Fruit fly (Drosophila melanogaster) whole organism, embryonic: ENCODE data around the gene Tim9b.
A peak's percentile ranks its signal among the peaks of the same experiment; 100 is the strongest.

Experiments used
- Atf3 ChIP-seq: fragments of 200-800 bp; sonication (Bioruptor generic); optimal IDR thresholded peaks from 3 replicates; lab custom pipeline; 2016; ENCODE audit warnings: missing biosample characterization, missing genetic modification characterization
- BtbVII ChIP-seq: fragments of 200-800 bp; sonication (Bioruptor generic); optimal IDR thresholded peaks from 3 replicates; lab custom pipeline; 2017; ENCODE audit warnings: missing biosample characterization, mild to moderate bottlenecking, missing genetic modification characterization
- CG11504 ChIP-seq: fragments of 200-800 bp; sonication (Bioruptor generic); optimal IDR thresholded peaks from 3 replicates; lab custom pipeline; 2019; ENCODE audit warnings: missing biosample characterization, mild to moderate bottlenecking, missing genetic modification characterization, moderate library complexity
- CG11695 ChIP-seq: fragments of 200-800 bp; sonication (Bioruptor generic); IDR thresholded peaks from 3 replicates; pipeline ENCODE4 v1.3.6; 2022; ENCODE audit warnings: missing biosample characterization, missing genetic modification characterization
- CG11696 ChIP-seq: fragments of 200-800 bp; sonication (Bioruptor generic); IDR thresholded peaks from 2 replicates; pipeline ENCODE4 v1.3.6; 2022; ENCODE audit warnings: missing biosample characterization, missing genetic modification characterization
- CG12071 ChIP-seq: fragments of 200-800 bp; sonication (Bioruptor generic); optimal IDR thresholded peaks from 3 replicates; lab custom pipeline; 2018; ENCODE audit warnings: missing biosample characterization, mild to moderate bottlenecking, missing genetic modification characterization
- CG12236 ChIP-seq: fragments of 200-800 bp; sonication (Bioruptor generic); optimal IDR thresholded peaks from 2 replicates; lab custom pipeline; 2016; ENCODE audit warnings: missing biosample characterization, missing genetic modification characterization
- CG13123 ChIP-seq: fragments of 200-800 bp; sonication (Bioruptor generic); optimal IDR thresholded peaks from 2 replicates; lab custom pipeline; 2016; ENCODE audit warnings: missing biosample characterization, missing genetic modification characterization
- CG13624 ChIP-seq: fragments of 200-800 bp; sonication (Bioruptor generic); optimal IDR thresholded peaks from 2 replicates; lab custom pipeline; 2016; ENCODE audit warnings: missing biosample characterization, missing genetic modification characterization
- CG14965 ChIP-seq: fragments of 200-800 bp; sonication (Bioruptor generic); optimal IDR thresholded peaks from 2 replicates; lab custom pipeline; 2016; ENCODE audit warnings: missing biosample characterization, missing genetic modification characterization, borderline replicate concordance
- CG15011 ChIP-seq: fragments of 200-800 bp; sonication (Bioruptor generic); optimal IDR thresholded peaks from 3 replicates; lab custom pipeline; 2018; ENCODE audit warnings: missing biosample characterization, mild to moderate bottlenecking, missing genetic modification characterization
- CG16863 ChIP-seq: fragments of 200-800 bp; sonication (Bioruptor generic); optimal IDR thresholded peaks from 3 replicates; lab custom pipeline; 2016; ENCODE audit warnings: missing biosample characterization, missing genetic modification characterization
- CG17912 ChIP-seq: fragments of 200-800 bp; sonication (Bioruptor generic); optimal IDR thresholded peaks from 2 replicates; lab custom pipeline; 2018; ENCODE audit warnings: missing biosample characterization, mild to moderate bottlenecking, missing genetic modification characterization
- CG2129 ChIP-seq: fragments of 200-800 bp; sonication (Bioruptor generic); IDR thresholded peaks from 2 replicates; pipeline ENCODE4 v1.3.6; 2022; ENCODE audit warnings: missing biosample characterization, missing genetic modification characterization; ENCODE audit not compliant: partially characterized antibody
- CG2875 ChIP-seq: fragments of 200-800 bp; sonication (Bioruptor generic); optimal IDR thresholded peaks from 2 replicates; lab custom pipeline; 2017; ENCODE audit warnings: missing biosample characterization, mild to moderate bottlenecking, missing genetic modification characterization, missing genetic modification reagents
- CG32532 ChIP-seq: fragments of 200-800 bp; sonication (Bioruptor generic); IDR thresholded peaks from 2 replicates; pipeline ENCODE4 v1.3.6; 2022; ENCODE audit warnings: missing biosample characterization, missing genetic modification characterization
- CG3407 ChIP-seq: fragments of 200-800 bp; sonication (Bioruptor generic); optimal IDR thresholded peaks from 2 replicates; lab custom pipeline; 2018; ENCODE audit warnings: missing biosample characterization, mild to moderate bottlenecking, missing genetic modification characterization
- CG34376 ChIP-seq: fragments of 200-800 bp; sonication (Bioruptor generic); optimal IDR thresholded peaks from 2 replicates; lab custom pipeline; 2018; ENCODE audit warnings: missing biosample characterization, mild to moderate bottlenecking, missing genetic modification characterization
- CG34422 ChIP-seq: fragments of 200-800 bp; sonication (Bioruptor generic); IDR thresholded peaks from 3 replicates; pipeline ENCODE4 v1.3.6; 2022; ENCODE audit warnings: missing biosample characterization, missing genetic modification characterization
- CG4707 ChIP-seq: fragments of 200-800 bp; sonication (Bioruptor generic); optimal IDR thresholded peaks from 2 replicates; lab custom pipeline; 2018; ENCODE audit warnings: missing biosample characterization, mild to moderate bottlenecking, missing genetic modification characterization, moderate library complexity
- CG6854 ChIP-seq: fragments of 200-800 bp; sonication (Bioruptor generic); optimal IDR thresholded peaks from 3 replicates; lab custom pipeline; 2017; ENCODE audit warnings: missing biosample characterization, mild to moderate bottlenecking, missing genetic modification characterization
- CG8924 ChIP-seq: fragments of 200-800 bp; optimal IDR thresholded peaks from 3 replicates; lab custom pipeline; 2019; ENCODE audit warnings: missing biosample characterization, mild to moderate bottlenecking, missing genetic modification characterization, moderate library complexity
- CG9932 ChIP-seq: fragments of 200-800 bp; sonication (Bioruptor generic); IDR thresholded peaks from 2 replicates; pipeline ENCODE4 v1.3.6; 2022; ENCODE audit warnings: missing biosample characterization, missing genetic modification characterization
- Deaf1 ChIP-seq: fragments of 200-800 bp; optimal IDR thresholded peaks from 3 replicates; lab custom pipeline; 2019; ENCODE audit warnings: missing biosample characterization, mild to moderate bottlenecking, missing genetic modification characterization, moderate library complexity
- Med ChIP-seq: fragments of 200-800 bp; sonication (Bioruptor generic); peaks from one replicate; lab custom pipeline; 2016; ENCODE audit warnings: missing biosample characterization, missing genetic modification characterization, mild to moderate bottlenecking, inconsistent platforms, moderate library complexity
- Mes4 ChIP-seq: fragments of 200-800 bp; sonication (Bioruptor generic); optimal IDR thresholded peaks from 2 replicates; lab custom pipeline; 2016; ENCODE audit warnings: missing biosample characterization, missing genetic modification characterization
- Nf-YA ChIP-seq: fragments of 200-800 bp; sonication (Bioruptor generic); IDR thresholded peaks from 2 replicates; pipeline ENCODE4 v1.3.6; 2022; ENCODE audit warnings: missing biosample characterization, missing genetic modification characterization
- Ravus ChIP-seq: fragments of 200-800 bp; sonication (Bioruptor generic); IDR thresholded peaks from 2 replicates; pipeline ENCODE4 v1.3.6; 2022; ENCODE audit warnings: missing biosample characterization, missing genetic modification characterization
- Sry-β ChIP-seq: fragments of 200-800 bp; sonication (Bioruptor generic); optimal IDR thresholded peaks from 2 replicates; lab custom pipeline; 2018; ENCODE audit warnings: missing biosample characterization, mild to moderate bottlenecking, missing genetic modification characterization, moderate library complexity
- Sry-δ ChIP-seq: fragments of 200-800 bp; sonication (Bioruptor generic); optimal IDR thresholded peaks from 2 replicates; lab custom pipeline; 2016; ENCODE audit warnings: missing biosample characterization, missing genetic modification characterization
- Stat92E ChIP-seq, 3 experiments: fragments of >200 bp in 2 of 3; fragments of 200-800 bp in 1 of 3; sonication (Bioruptor generic) in 1 of 3; optimal IDR thresholded peaks; 2 replicates each; lab custom pipeline; 2017 to 2019; ENCODE audit warnings: missing biosample characterization in 3 of 3, missing genetic modification characterization in 3 of 3, mild to moderate bottlenecking in 1 of 3, moderate library complexity in 1 of 3
- aop ChIP-seq: fragments of 200-800 bp; sonication (Bioruptor generic); IDR thresholded peaks from 2 replicates; pipeline ENCODE4 v1.3.6; 2022; ENCODE audit warnings: missing biosample characterization, missing genetic modification characterization
- cas ChIP-seq: fragments of 200-800 bp; sonication (Bioruptor generic); IDR thresholded peaks from 2 replicates; pipeline ENCODE4 v1.3.6; 2022; ENCODE audit warnings: missing biosample characterization, missing genetic modification characterization
- croc ChIP-seq: fragments of 200-800 bp; sonication (Bioruptor generic); conservative IDR thresholded peaks from 3 replicates; pipeline ENCODE4 v1.3.6; 2022; ENCODE audit warnings: missing biosample characterization, missing genetic modification characterization
- fd96Cb ChIP-seq: fragments of 200-800 bp; sonication (Bioruptor generic); optimal IDR thresholded peaks from 2 replicates; lab custom pipeline; 2018; ENCODE audit warnings: missing biosample characterization, mild to moderate bottlenecking, missing genetic modification characterization, moderate library complexity
- gcm2 ChIP-seq: fragments of 200-800 bp; sonication (Bioruptor generic); optimal IDR thresholded peaks from 2 replicates; lab custom pipeline; 2016; ENCODE audit warnings: missing biosample characterization, missing genetic modification characterization
- gsb ChIP-seq: fragments of 200-800 bp; sonication (Bioruptor generic); IDR thresholded peaks from 2 replicates; pipeline ENCODE4 v1.3.6; 2022; ENCODE audit warnings: missing biosample characterization, missing genetic modification characterization
- hb ChIP-seq: fragments of 200-800 bp; sonication (Bioruptor generic); IDR thresholded peaks from 3 replicates; pipeline ENCODE4 v1.3.6; 2022; ENCODE audit warnings: missing biosample characterization, missing genetic modification characterization; ENCODE audit not compliant: partially characterized antibody
- hth ChIP-seq: fragments of >200 bp; optimal IDR thresholded peaks from 2 replicates; lab custom pipeline; 2017; ENCODE audit warnings: inconsistent platforms
- klu ChIP-seq: fragments of 200-800 bp; sonication (Bioruptor generic); IDR thresholded peaks from 2 replicates; pipeline ENCODE4 v1.3.6; 2022; ENCODE audit warnings: missing biosample characterization, missing genetic modification characterization
- knrl ChIP-seq: fragments of 200-800 bp; sonication (Bioruptor generic); IDR thresholded peaks from 3 replicates; pipeline ENCODE4 v1.3.6; 2022; ENCODE audit warnings: missing biosample characterization, missing genetic modification characterization; ENCODE audit not compliant: partially characterized antibody
- maf-S ChIP-seq: fragments of 200-800 bp; sonication (Bioruptor generic); optimal IDR thresholded peaks from 2 replicates; lab custom pipeline; 2016; ENCODE audit warnings: missing biosample characterization, missing genetic modification characterization
- nau ChIP-seq: fragments of 200-800 bp; sonication (Bioruptor generic); optimal IDR thresholded peaks from 3 replicates; lab custom pipeline; 2017; ENCODE audit warnings: missing biosample characterization, mild to moderate bottlenecking, missing genetic modification characterization, missing genetic modification reagents
- nmo ChIP-seq: fragments of 200-800 bp; sonication (Bioruptor generic); optimal IDR thresholded peaks from 2 replicates; lab custom pipeline; 2018; ENCODE audit warnings: missing biosample characterization, mild to moderate bottlenecking, missing genetic modification characterization, moderate library complexity
- odd ChIP-seq: fragments of 200-800 bp; sonication (Bioruptor generic); optimal IDR thresholded peaks from 2 replicates; lab custom pipeline; 2017; ENCODE audit warnings: missing biosample characterization, mild to moderate bottlenecking, missing genetic modification characterization
- salm ChIP-seq: fragments of 200-800 bp; sonication (Bioruptor generic); optimal IDR thresholded peaks from 2 replicates; lab custom pipeline; 2018; ENCODE audit warnings: missing biosample characterization, mild to moderate bottlenecking, missing genetic modification characterization
- so ChIP-seq: fragments of 200-800 bp; sonication (Bioruptor generic); IDR thresholded peaks from 3 replicates; pipeline ENCODE4 v1.3.6; 2022; ENCODE audit warnings: missing biosample characterization, missing genetic modification characterization
- sr ChIP-seq: fragments of 200-800 bp; sonication (Bioruptor generic); IDR thresholded peaks from 3 replicates; pipeline ENCODE4 v1.3.6; 2022; ENCODE audit warnings: missing biosample characterization, missing genetic modification characterization
- tin ChIP-seq: fragments of 200-800 bp; sonication (Bioruptor generic); optimal IDR thresholded peaks from 3 replicates; lab custom pipeline; 2016; ENCODE audit warnings: missing biosample characterization, missing genetic modification characterization
- yki ChIP-seq: fragments of >200 bp; optimal IDR thresholded peaks from 3 replicates; lab custom pipeline; 2018

Tim9b gene

DNA sequence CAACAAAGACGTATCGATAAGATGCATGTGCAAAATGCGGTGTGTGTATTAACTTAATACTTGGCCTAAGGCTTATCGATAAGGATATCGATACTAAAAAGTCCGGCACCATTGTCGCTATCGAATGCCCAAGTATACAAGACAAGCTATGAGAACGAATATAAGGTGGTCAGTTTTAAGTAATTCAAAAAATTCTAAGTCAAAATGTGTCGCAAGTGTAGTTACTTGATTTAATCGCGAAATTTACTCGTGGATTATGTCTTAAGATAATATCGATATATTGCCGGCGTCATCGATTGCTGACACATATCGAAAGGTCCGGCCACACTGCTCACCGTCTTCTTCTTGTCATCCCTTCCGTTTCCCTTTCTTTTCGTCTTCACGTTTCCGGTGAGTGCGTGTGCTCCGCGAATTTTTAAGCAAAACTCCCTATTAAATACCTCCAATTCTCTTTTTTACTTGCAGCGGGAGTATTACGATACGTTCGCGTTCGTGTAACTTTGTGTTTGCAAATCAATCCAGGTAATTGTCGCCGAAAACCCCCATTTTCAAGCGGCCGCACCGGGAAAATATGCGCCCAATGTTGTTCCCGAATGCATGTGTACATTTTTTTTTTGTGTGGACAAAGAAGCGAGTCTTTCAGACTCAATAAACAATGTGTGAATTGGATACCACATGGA lies 20.5 kb downstream of the Tim9b start, which contains the start of gene RpS10b (continued):
- TF ChIP-seq CG12236 (GFP tag; lab: Kevin White, UChicago), result peak; percentile 88
- peak; percentile 85 for TF ChIP-seq CG2129 (GFP tag; lab: Robert Waterston, UW)
- peak; percentile 97 for TF ChIP-seq knrl
- peak; percentile 55 for TF ChIP-seq CG9932
- no peak for TF ChIP-seq aop (GFP tag; lab: Robert Waterston, UW)
- TF ChIP-seq yki (lab: Kevin White, UChicago), result no peak
- peak; percentile 91 for TF ChIP-seq CG2875 (GFP tag; lab: Kevin White, UChicago)
- peak; percentile 73 for TF ChIP-seq CG11695 (GFP tag; lab: Robert Waterston, UW)
- TF ChIP-seq Med (GFP tag; lab: Kevin White, UChicago), result peak; percentile 99
- TF ChIP-seq CG34422, result peak; percentile 84
- TF ChIP-seq gcm2 (GFP tag; lab: Kevin White, UChicago), result peak; percentile 76
- TF ChIP-seq CG15011 (GFP tag; lab: Kevin White, UChicago), result peak; percentile 95
- peak; percentile 60; the same call in 2 of the 3 replicates for TF ChIP-seq croc (GFP tag; lab: Robert Waterston, UW)
- no peak for TF ChIP-seq cas (GFP tag; lab: Robert Waterston, UW)
- TF ChIP-seq Stat92E (GFP tag; optimal IDR thresholded peaks at IDR 0.05; lab: Kevin White, UChicago), result peak in 1 of 3 experiments; percentile 48
- TF ChIP-seq Deaf1 (tag; lab: Kevin White, UChicago), result peak; percentile 47
- peak; percentile 83 for TF ChIP-seq Atf3 (GFP tag; lab: Kevin White, UChicago)
- peak; percentile 95 for TF ChIP-seq CG17912 (GFP tag; lab: Kevin White, UChicago)
- peak; percentile 95 for TF ChIP-seq Sry-δ (GFP tag; lab: Kevin White, UChicago)
- no peak for TF ChIP-seq Ravus (GFP tag; lab: Robert Waterston, UW)
- peak; percentile 70 for TF ChIP-seq Nf-YA (GFP tag; lab: Robert Waterston, UW)
- TF ChIP-seq fd96Cb (tag; lab: Kevin White, UChicago), result peak; percentile 56
- peak; percentile 96 for TF ChIP-seq CG32532 (GFP tag; lab: Robert Waterston, UW)
- peak; percentile 96 for TF ChIP-seq nau (GFP tag; lab: Kevin White, UChicago)
- TF ChIP-seq hth, result no peak
- TF ChIP-seq salm, result peak; percentile 83
- TF ChIP-seq odd (GFP tag; lab: Kevin White, UChicago), result peak; percentile 97
- TF ChIP-seq CG34376, result peak; percentile 99
- peak; percentile 77 for TF ChIP-seq CG11504 (tag; lab: Kevin White, UChicago)
- TF ChIP-seq Mes4 (GFP tag; lab: Kevin White, UChicago), result peak; percentile 98
- TF ChIP-seq CG13624 (GFP tag; lab: Kevin White, UChicago), result peak; percentile 90
- TF ChIP-seq CG8924, result peak; percentile 72
- TF ChIP-seq CG11696 (GFP tag; lab: Robert Waterston, UW), result peak; percentile 62; the same call in 1 of the 2 replicates
- TF ChIP-seq CG16863 (GFP tag; lab: Kevin White, UChicago), result peak; percentile 83
- TF ChIP-seq maf-S (GFP tag; lab: Kevin White, UChicago), result peak; percentile 74
- peak; percentile 54 for TF ChIP-seq CG13123 (GFP tag; lab: Kevin White, UChicago)
- TF ChIP-seq BtbVII (GFP tag; lab: Kevin White, UChicago), result peak; percentile 94
- TF ChIP-seq Sry-β (GFP tag; lab: Kevin White, UChicago), result peak; percentile 56
- TF ChIP-seq CG14965 (GFP tag; lab: Kevin White, UChicago), result peak; percentile 68
- peak; percentile 90 for TF ChIP-seq CG4707
- peak; percentile 86 for TF ChIP-seq CG3407 (GFP tag; lab: Kevin White, UChicago)
- TF ChIP-seq nmo (GFP tag; lab: Kevin White, UChicago), result peak; percentile 89
- TF ChIP-seq hb (GFP tag; lab: Robert Waterston, UW), result peak; percentile 93
- TF ChIP-seq CG6854 (GFP tag; lab: Kevin White, UChicago), result peak; percentile 92
- peak; percentile 88 for TF ChIP-seq sr (GFP tag; lab: Robert Waterston, UW)
- TF ChIP-seq gsb (GFP tag; lab: Robert Waterston, UW), result peak; percentile 56; the same call in 1 of the 2 replicates
- TF ChIP-seq klu, result peak; percentile 17; the same call in 1 of the 2 replicates
- TF ChIP-seq so, result peak; percentile 85
- TF ChIP-seq CG12071 (GFP tag; lab: Kevin White, UChicago), result peak; percentile 94
- peak; percentile 72 for TF ChIP-seq tin (GFP tag; lab: Kevin White, UChicago)
